Worm (Caenorhabditis elegans): ENCODE results near the gene F47B8.1.

F47B8.1 gene

DNA sequence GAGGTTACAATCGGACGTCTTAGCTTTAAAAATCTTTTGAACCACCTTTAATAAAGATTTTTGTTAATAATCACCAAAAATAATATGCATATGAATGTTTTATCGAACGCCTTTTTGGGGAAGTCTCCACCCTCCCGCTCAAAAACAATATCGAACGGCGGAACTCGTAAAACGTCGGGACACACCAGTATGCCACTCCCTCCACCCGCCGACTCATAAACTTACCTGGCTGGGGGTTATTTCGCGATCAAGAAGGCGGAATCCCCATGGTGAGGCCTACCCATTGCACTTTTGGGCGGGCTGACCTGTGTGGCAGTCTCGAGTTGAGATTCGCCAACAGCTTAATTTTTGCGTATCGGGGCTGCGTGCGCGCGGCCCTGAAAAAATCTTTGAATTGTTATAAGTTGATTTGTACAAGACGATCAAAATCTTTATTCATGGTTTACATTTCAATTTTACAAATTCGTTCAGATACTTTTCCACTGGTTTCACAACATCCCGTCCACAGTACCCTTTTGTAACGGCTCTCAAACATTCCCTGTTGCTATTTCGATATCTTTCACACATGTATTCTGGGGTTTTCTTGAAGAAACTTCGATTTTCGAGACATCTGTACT is 46.7 kb downstream of the F47B8.1 start (continued):
- TF ChIP-seq Y79H2A.3 (GFP tag; conservative IDR thresholded peaks at IDR 0.05) (no peak), madf-3 (GFP tag; IDR thresholded peaks at IDR 0.05) (no peak), nhr-27 (tag; optimal IDR thresholded peaks at IDR 0.05) (no peak), ceh-58 (GFP tag; IDR thresholded peaks at IDR 0.05) (no peak), F23B12.7 (tag; optimal IDR thresholded peaks at IDR 0.05; ENCODE audit: insufficient read depth) (no peak), lag-1 (GFP tag; IDR thresholded peaks at IDR 0.05) (no peak), athp-1 (tag; optimal IDR thresholded peaks at IDR 0.05) (no peak), mel-28 (tag; optimal IDR thresholded peaks at IDR 0.05; ENCODE audit: borderline replicate concordance) (no peak), lin-35 (GFP tag; optimal IDR thresholded peaks at IDR 0.05) (no peak), Y53G8AR.9 (GFP tag; conservative IDR thresholded peaks at IDR 0.05) (no peak), rcor-1 (GFP tag; IDR thresholded peaks at IDR 0.05) (peak; percentile 76), T26A5.8 (tag; optimal IDR thresholded peaks at IDR 0.05) (no peak), ccch-3 (GFP tag; optimal IDR thresholded peaks at IDR 0.05) (no peak), hrde-1 (tag; optimal IDR thresholded peaks at IDR 0.05; ENCODE audit: borderline replicate concordance) (peak; percentile 30), let-526 (GFP tag; IDR thresholded peaks at IDR 0.05) (no peak), madf-10 (tag; optimal IDR thresholded peaks at IDR 0.05) (no peak), zim-3 (tag; optimal IDR thresholded peaks at IDR 0.05) (no peak), tlf-1 (GFP tag; optimal IDR thresholded peaks at IDR 0.05) (no peak), zfh-2 (GFP tag; conservative IDR thresholded peaks at IDR 0.05) (no peak), egl-44 (GFP tag; IDR thresholded peaks at IDR 0.05) (no peak), ztf-28 (GFP tag; IDR thresholded peaks at IDR 0.05) (0 out of 2 replicates have a peak, but pooled peaks have one; percentile 5), aptf-2 (GFP tag; conservative IDR thresholded peaks at IDR 0.05) (0 out of 2 replicates have a peak, but pooled peaks have one; percentile 31), sdz-38 (tag; optimal IDR thresholded peaks at IDR 0.05) (no peak), somi-1 (GFP tag; optimal IDR thresholded peaks at IDR 0.05) (no peak), madf-6 (GFP tag; IDR thresholded peaks at IDR 0.05) (peak; percentile 72), Y56A3A.18 (GFP tag; IDR thresholded peaks at IDR 0.05) (no peak), atf-7 (tag; optimal IDR thresholded peaks at IDR 0.05) (no peak), let-607 (tag; optimal IDR thresholded peaks at IDR 0.05) (no peak), ztf-26 (tag; optimal IDR thresholded peaks at IDR 0.05) (no peak), snpc-4 (GFP tag; optimal IDR thresholded peaks at IDR 0.05) (peak; percentile 92), snpc-4 (tag; optimal IDR thresholded peaks at IDR 0.05) (peak; percentile 82 to 96 (median 93)), hsf-1 (GFP tag; IDR thresholded peaks at IDR 0.05) (peak; percentile 59; the same call in 1 of the 2 replicates), C06A6.2 (GFP tag; conservative IDR thresholded peaks at IDR 0.05) (no peak), tbp1 (GFP tag; optimal IDR thresholded peaks at IDR 0.05) (peak; percentile 23), ztf-18 (tag; optimal IDR thresholded peaks at IDR 0.05) (no peak), ceh-27 (GFP tag; optimal IDR thresholded peaks at IDR 0.05) (no peak), ceh-100 (GFP tag; IDR thresholded peaks at IDR 0.05) (peak; percentile 47; the same call in 1 of the 2 replicates), B0261.1 (tag; optimal IDR thresholded peaks at IDR 0.05) (no peak), hmg-20 (GFP tag; IDR thresholded peaks at IDR 0.05) (no peak), B0019.2 (GFP tag; conservative IDR thresholded peaks at IDR 0.05) (no peak)

All from whole organism, young adult.